Worm (Caenorhabditis elegans) whole organism, L1 larva: ENCODE data around the gene par-1.

Source experiments
- ceh-90 ChIP-seq: sonication (generic microtip); optimal IDR thresholded peaks from 2 replicates; lab custom pipeline; 2016; ENCODE audit warnings: missing genetic modification characterization, missing compliant biosample characterization
- ces-1 ChIP-seq: fragments of 150-350 bp; optimal IDR thresholded peaks from 2 replicates; lab custom pipeline; 2014; ENCODE audit warnings: missing biosample characterization, missing genetic modification reagents, missing genetic modification characterization
- nhr-11 ChIP-seq: fragments of 150-350 bp; optimal IDR thresholded peaks from 2 replicates; lab custom pipeline; 2014; ENCODE audit warnings: missing biosample characterization, missing genetic modification characterization
- nhr-28 ChIP-seq: fragments of 150-350 bp; optimal IDR thresholded peaks from 2 replicates; lab custom pipeline; 2014; ENCODE audit warnings: missing biosample characterization, missing genetic modification characterization
- pqm-1 ChIP-seq: sonication (generic microtip); optimal IDR thresholded peaks from 3 replicates; lab custom pipeline; 2017; ENCODE audit warnings: missing biosample characterization, missing genetic modification characterization

ce11 chrV:14079501-14079900, 65.7 kb downstream of the par-1 start, which contains the start of gene D1086.6:
- no peak for TF ChIP-seq ces-1 (GFP tag; lab: Kevin White, UChicago)
- no peak for TF ChIP-seq pqm-1 (tag; lab: Kevin White, UChicago)
- no peak for TF ChIP-seq ceh-90
- no peak for TF ChIP-seq nhr-28 (tag; lab: Kevin White, UChicago)
- TF ChIP-seq nhr-11 (tag; lab: Kevin White, UChicago), result no peak
